Fruit fly (Drosophila melanogaster): Measurements from ENCODE around the gene CG10570.
A peak's percentile ranks its signal among the peaks of the same experiment; 100 is the strongest.

The CG10570 gene

DNA sequence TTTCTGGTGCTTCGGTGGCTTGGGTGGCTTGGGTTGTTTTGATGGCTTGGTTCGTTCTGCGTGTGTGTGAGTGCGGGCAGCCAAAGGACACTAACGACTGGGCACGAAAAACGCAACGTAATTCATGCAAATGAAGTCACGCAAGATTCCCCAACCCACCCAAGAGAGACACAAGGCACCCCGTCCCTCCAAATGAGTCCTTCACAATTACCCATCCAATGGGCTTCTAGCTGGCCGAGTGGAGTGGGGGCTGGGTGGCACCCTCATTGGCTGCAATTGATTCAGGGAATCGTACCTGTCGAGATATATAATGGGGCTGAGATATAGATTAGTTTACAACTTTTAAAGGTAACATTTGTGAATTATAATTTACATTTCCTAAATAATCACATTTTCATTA, 17.8 kb downstream of the CG10570 start:
- no peak for TF ChIP-seq ss (GFP tag; optimal IDR thresholded peaks at IDR 0.05)
- no peak for TF ChIP-seq Eip93F (GFP tag; optimal IDR thresholded peaks at IDR 0.05)
- TF ChIP-seq CG8119 (GFP tag; IDR thresholded peaks at IDR 0.05) = no peak
- TF ChIP-seq CG3919 (GFP tag; optimal IDR thresholded peaks at IDR 0.05) = no peak
- TF ChIP-seq CG1621 (tag; optimal IDR thresholded peaks at IDR 0.05) = no peak
- no peak for TF ChIP-seq Blimp-1 (GFP tag; optimal IDR thresholded peaks at IDR 0.05)
- no peak for TF ChIP-seq fkh (GFP tag; optimal IDR thresholded peaks at IDR 0.05)
- TF ChIP-seq cyc (GFP tag; optimal IDR thresholded peaks at IDR 0.05) = no peak
- TF ChIP-seq svp (GFP tag) = no peak

DNA sequence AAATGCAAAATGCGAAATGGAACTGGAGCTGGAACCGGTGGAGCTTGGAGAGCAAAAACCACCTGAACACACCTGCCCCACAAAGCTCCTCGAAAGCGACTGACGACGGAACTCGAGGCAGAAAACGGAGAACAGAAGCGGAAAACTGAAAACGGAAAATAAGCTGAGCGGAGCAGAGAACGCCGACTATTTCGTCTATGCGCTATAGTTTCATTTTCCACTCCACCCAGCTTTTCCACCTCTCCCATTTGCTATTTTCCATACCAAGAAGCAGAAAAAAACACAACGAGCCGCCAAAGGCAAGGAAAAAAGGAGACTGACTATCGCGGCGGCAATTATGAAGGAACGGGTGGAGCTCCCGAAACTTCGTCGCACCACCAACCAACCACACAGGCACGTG, 18.2 kb downstream of the CG10570 start, which contains the start of gene ham:
Gene ham (minus strand): TSS at position 101 of the 400 bp plus-strand sequence.
- TF ChIP-seq eg (GFP tag; IDR thresholded peaks at IDR 0.05) (no peak), CG3032 (tag; optimal IDR thresholded peaks at IDR 0.05) (no peak), CG8319 (GFP tag; optimal IDR thresholded peaks at IDR 0.05) (no peak), CG6792 (GFP tag; optimal IDR thresholded peaks at IDR 0.05) (no peak), CG10631 (GFP tag; optimal IDR thresholded peaks at IDR 0.05) (no peak), vri (GFP tag; optimal IDR thresholded peaks at IDR 0.05) (no peak), CG8632 (GFP tag; optimal IDR thresholded peaks at IDR 0.05) (no peak), CG4318 (GFP tag; optimal IDR thresholded peaks at IDR 0.05) (no peak), Ets21C (GFP tag; optimal IDR thresholded peaks at IDR 0.05) (no peak), CG6276 (GFP tag; optimal IDR thresholded peaks at IDR 0.05) (no peak), cyc (GFP tag; optimal IDR thresholded peaks at IDR 0.05) (no peak)

DNA sequence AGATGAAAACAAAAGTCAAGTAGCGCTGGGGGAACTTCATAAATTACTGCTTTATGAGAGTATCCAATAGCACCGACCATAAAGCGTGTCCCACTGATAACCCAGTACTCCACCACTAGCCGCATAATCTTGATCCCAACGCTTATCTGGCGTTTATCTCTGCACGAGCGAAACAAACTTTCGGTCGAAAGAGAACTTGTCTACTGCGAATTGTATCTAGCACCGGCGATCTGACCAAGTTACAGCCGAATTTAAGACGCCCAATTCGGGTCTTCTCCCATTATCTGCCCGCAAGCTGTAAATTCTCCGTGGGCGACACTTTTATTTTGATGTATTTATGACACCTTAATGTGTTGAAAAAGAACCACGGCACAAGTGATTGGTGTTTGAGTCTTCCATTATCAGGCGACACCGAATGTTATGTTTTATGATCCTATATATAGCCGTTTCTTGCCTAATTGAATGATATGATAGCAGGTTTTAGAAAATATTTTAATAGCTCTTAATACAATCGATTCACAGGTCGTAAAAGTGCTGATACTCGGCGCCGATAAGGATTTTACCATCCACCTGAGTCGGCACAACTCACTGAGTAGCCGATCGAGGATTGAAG, 21.2 kb downstream of the CG10570 start:
- no peak for TF ChIP-seq Sox14 (GFP tag; optimal IDR thresholded peaks at IDR 0.05)
- TF ChIP-seq cyc (GFP tag; optimal IDR thresholded peaks at IDR 0.05) = no peak
- TF ChIP-seq CG10631 (GFP tag; optimal IDR thresholded peaks at IDR 0.05) = no peak
- TF ChIP-seq CG34406 (GFP tag; optimal IDR thresholded peaks at IDR 0.05) = no peak
- TF ChIP-seq Sox15 (GFP tag; optimal IDR thresholded peaks at IDR 0.05) = no peak
- no peak for TF ChIP-seq CG6163 (GFP tag; IDR thresholded peaks at IDR 0.05)
- no peak for TF ChIP-seq topi (GFP tag; optimal IDR thresholded peaks at IDR 0.05)
- no peak for TF ChIP-seq Lpt (GFP tag; optimal IDR thresholded peaks at IDR 0.05)
- TF ChIP-seq CG6854 (GFP tag; optimal IDR thresholded peaks at IDR 0.05) = no peak
- TF ChIP-seq fkh (GFP tag; optimal IDR thresholded peaks at IDR 0.05) = no peak
- no peak for TF ChIP-seq fd59A (GFP tag; optimal IDR thresholded peaks at IDR 0.05)
- no peak for TF ChIP-seq CG11762 (GFP tag; optimal IDR thresholded peaks at IDR 0.05; ENCODE audit: insufficient read depth)
- TF ChIP-seq Sox102F (GFP tag; optimal IDR thresholded peaks at IDR 0.05) = no peak
- TF ChIP-seq Blimp-1 (GFP tag; optimal IDR thresholded peaks at IDR 0.05) = no peak
- TF ChIP-seq CG10669 (GFP tag; optimal IDR thresholded peaks at IDR 0.05) = no peak
- no peak for TF ChIP-seq esn (GFP tag; optimal IDR thresholded peaks at IDR 0.05)

DNA sequence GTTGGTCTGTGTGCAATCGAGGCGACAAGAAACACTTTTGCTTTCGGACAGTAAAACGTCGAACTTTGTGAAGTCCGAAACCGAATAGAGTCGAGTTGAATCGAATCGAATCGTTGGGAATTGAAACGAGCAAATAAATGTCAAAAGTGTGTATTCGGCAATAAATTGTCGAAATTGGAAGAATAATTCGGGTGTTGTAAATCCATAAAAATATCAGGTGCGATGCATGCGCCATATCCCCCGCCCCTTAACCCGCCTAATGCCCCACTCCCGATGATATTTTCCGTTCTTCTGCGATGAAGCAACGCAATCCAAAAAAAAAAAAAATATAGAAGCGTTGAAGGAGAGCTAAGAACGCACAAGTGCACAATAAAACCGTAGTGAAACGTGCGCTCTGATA, 22.1 kb downstream of the CG10570 start:
- peak; percentile 58 for TF ChIP-seq vri (GFP tag; optimal IDR thresholded peaks at IDR 0.05)
- no peak for TF ChIP-seq CG11902 (GFP tag; optimal IDR thresholded peaks at IDR 0.05)
- TF ChIP-seq topi (GFP tag; optimal IDR thresholded peaks at IDR 0.05) = no peak

DNA sequence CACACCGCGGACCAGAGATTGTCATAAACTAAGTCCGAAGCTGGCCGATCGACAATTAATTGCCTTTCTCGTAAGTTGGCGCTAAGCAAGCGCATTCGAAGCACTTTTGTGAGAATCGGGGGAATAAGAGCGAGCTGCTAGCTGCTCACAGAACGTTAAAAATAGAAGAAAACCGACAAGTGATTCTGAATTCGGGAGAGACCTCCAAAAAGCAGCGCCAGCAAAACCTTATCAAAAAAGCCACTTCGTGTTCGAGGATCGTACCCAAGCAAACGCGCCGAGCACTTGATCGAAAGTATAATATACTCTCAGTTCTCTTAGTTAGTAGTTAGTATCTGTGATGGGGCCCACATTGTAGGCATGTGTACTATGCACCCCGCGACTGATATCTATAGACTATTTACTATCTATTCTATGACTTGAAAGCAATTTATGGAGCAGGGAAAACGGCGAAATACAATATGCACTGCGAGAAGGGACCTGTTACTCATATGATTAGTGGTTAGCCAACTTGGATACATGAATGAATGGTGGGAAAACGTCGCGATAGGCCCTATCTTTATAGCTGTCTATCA, 23.6 kb downstream of the CG10570 start:
- TF ChIP-seq CG8319 (GFP tag; optimal IDR thresholded peaks at IDR 0.05) = no peak
- TF ChIP-seq CG34406 (GFP tag; optimal IDR thresholded peaks at IDR 0.05) = no peak
- TF ChIP-seq lz (GFP tag; optimal IDR thresholded peaks at IDR 0.05) = no peak
- TF ChIP-seq dac (GFP tag; optimal IDR thresholded peaks at IDR 0.05) = no peak
- TF ChIP-seq fd85E (GFP tag; optimal IDR thresholded peaks at IDR 0.05) = no peak
- TF ChIP-seq vri (GFP tag; optimal IDR thresholded peaks at IDR 0.05) = no peak
- no peak for TF ChIP-seq Sox14 (GFP tag; optimal IDR thresholded peaks at IDR 0.05)
- no peak for TF ChIP-seq cyc (GFP tag; optimal IDR thresholded peaks at IDR 0.05)
- TF ChIP-seq CG6854 (GFP tag; optimal IDR thresholded peaks at IDR 0.05) = no peak
- TF ChIP-seq CG6163 (GFP tag; IDR thresholded peaks at IDR 0.05) = no peak
- TF ChIP-seq CG32006 (GFP tag; optimal IDR thresholded peaks at IDR 0.05) = no peak
- TF ChIP-seq Ets21C (GFP tag; optimal IDR thresholded peaks at IDR 0.05) = no peak
- TF ChIP-seq fkh (GFP tag; optimal IDR thresholded peaks at IDR 0.05) = no peak
- no peak for TF ChIP-seq CG6808 (GFP tag; optimal IDR thresholded peaks at IDR 0.05)
- TF ChIP-seq Smox (GFP tag; optimal IDR thresholded peaks at IDR 0.05) = no peak

Data from whole organism, prepupa.